Fruit fly (Drosophila melanogaster) whole organism, embryonic: ENCODE results near the gene Dic61B.

ENCODE experiments used
- Atf-2 ChIP-seq: fragments of 200-800 bp; sonication (Bioruptor generic); optimal IDR thresholded peaks from 2 replicates; lab custom pipeline; 2016; ENCODE audit warnings: missing biosample characterization, missing genetic modification characterization
- CG10462 ChIP-seq: fragments of 200-800 bp; sonication (Bioruptor generic); optimal IDR thresholded peaks from 2 replicates; lab custom pipeline; 2016; ENCODE audit warnings: missing biosample characterization, missing genetic modification characterization
- CG10543 ChIP-seq: fragments of 200-800 bp; sonication (Bioruptor generic); optimal IDR thresholded peaks from 3 replicates; lab custom pipeline; 2017; ENCODE audit warnings: missing biosample characterization, mild to moderate bottlenecking, missing genetic modification characterization, moderate library complexity
- CG12219 ChIP-seq: fragments of 200-800 bp; sonication (Bioruptor generic); optimal IDR thresholded peaks from 3 replicates; lab custom pipeline; 2018; ENCODE audit warnings: missing biosample characterization, mild to moderate bottlenecking, missing genetic modification characterization
- CG12391 ChIP-seq: fragments of 200-800 bp; sonication (Bioruptor generic); optimal IDR thresholded peaks from 3 replicates; lab custom pipeline; 2018; ENCODE audit warnings: missing biosample characterization, mild to moderate bottlenecking, missing genetic modification characterization, moderate library complexity
- CG12659 ChIP-seq: fragments of 200-800 bp; sonication (Bioruptor generic); optimal IDR thresholded peaks from 3 replicates; lab custom pipeline; 2017; ENCODE audit warnings: mild to moderate bottlenecking, missing biosample characterization, missing genetic modification reagents, missing genetic modification characterization
- CG13424 ChIP-seq: fragments of 200-800 bp; sonication (Bioruptor generic); optimal IDR thresholded peaks from 2 replicates; lab custom pipeline; 2019; ENCODE audit warnings: missing biosample characterization, mild to moderate bottlenecking, missing genetic modification characterization, moderate library complexity
- CG13775 ChIP-seq: fragments of 200-800 bp; sonication (Bioruptor generic); optimal IDR thresholded peaks from 3 replicates; lab custom pipeline; 2017; ENCODE audit warnings: missing biosample characterization, mild to moderate bottlenecking, missing genetic modification characterization
- CG13894 ChIP-seq: fragments of 200-800 bp; sonication (Bioruptor generic); optimal IDR thresholded peaks from 3 replicates; lab custom pipeline; 2018; ENCODE audit warnings: missing biosample characterization, mild to moderate bottlenecking, missing genetic modification characterization, moderate library complexity
- CG16779 ChIP-seq: fragments of 200-800 bp; sonication (Bioruptor generic); IDR thresholded peaks from 2 replicates; pipeline ENCODE4 v1.3.6; 2022; ENCODE audit warnings: missing biosample characterization, missing genetic modification characterization
- CG16863 ChIP-seq: fragments of 200-800 bp; sonication (Bioruptor generic); optimal IDR thresholded peaks from 3 replicates; lab custom pipeline; 2016; ENCODE audit warnings: missing biosample characterization, missing genetic modification characterization
- CG17328 ChIP-seq: fragments of 200-800 bp; sonication (Bioruptor generic); IDR thresholded peaks from 2 replicates; pipeline ENCODE4 v1.3.6; 2022; ENCODE audit warnings: missing biosample characterization, missing genetic modification characterization
- CG18764 ChIP-seq: fragments of 200-800 bp; sonication (Bioruptor generic); optimal IDR thresholded peaks from 3 replicates; lab custom pipeline; 2016; ENCODE audit warnings: missing biosample characterization, missing genetic modification characterization
- CG3065 ChIP-seq: fragments of 200-800 bp; sonication (Bioruptor generic); optimal IDR thresholded peaks from 2 replicates; lab custom pipeline; 2016; ENCODE audit warnings: missing biosample characterization, missing genetic modification characterization
- CG31388 ChIP-seq: fragments of 200-800 bp; sonication (Bioruptor generic); optimal IDR thresholded peaks from 2 replicates; lab custom pipeline; 2016; ENCODE audit warnings: missing biosample characterization, missing genetic modification characterization
- CG31441 ChIP-seq: fragments of 200-800 bp; sonication (Bioruptor generic); IDR thresholded peaks from 2 replicates; pipeline ENCODE4 v1.3.6; 2022; ENCODE audit warnings: missing biosample characterization, missing genetic modification characterization
- CG32532 ChIP-seq: fragments of 200-800 bp; sonication (Bioruptor generic); IDR thresholded peaks from 2 replicates; pipeline ENCODE4 v1.3.6; 2022; ENCODE audit warnings: missing biosample characterization, missing genetic modification characterization
- CG33557 ChIP-seq: fragments of 200-800 bp; sonication (Bioruptor generic); optimal IDR thresholded peaks from 2 replicates; lab custom pipeline; 2019; ENCODE audit warnings: missing biosample characterization, mild to moderate bottlenecking, missing genetic modification characterization, moderate library complexity
- CG34224 ChIP-seq: fragments of 200-800 bp; sonication (Bioruptor generic); IDR thresholded peaks from 3 replicates; pipeline ENCODE4 v1.3.6; 2022; ENCODE audit warnings: missing biosample characterization, missing genetic modification characterization; ENCODE audit not compliant: partially characterized antibody
- CG4404 ChIP-seq: fragments of 200-800 bp; sonication (Bioruptor generic); IDR thresholded peaks from 2 replicates; pipeline ENCODE4 v1.3.6; 2022; ENCODE audit warnings: missing biosample characterization, missing genetic modification characterization
- CG6854 ChIP-seq: fragments of 200-800 bp; sonication (Bioruptor generic); optimal IDR thresholded peaks from 3 replicates; lab custom pipeline; 2017; ENCODE audit warnings: missing biosample characterization, mild to moderate bottlenecking, missing genetic modification characterization
- CG7556 ChIP-seq: fragments of 200-800 bp; sonication (Bioruptor generic); optimal IDR thresholded peaks from 2 replicates; lab custom pipeline; 2017; ENCODE audit warnings: missing biosample characterization, mild to moderate bottlenecking, missing genetic modification characterization
- CG7745 ChIP-seq: fragments of 200-800 bp; sonication (Bioruptor generic); optimal IDR thresholded peaks from 2 replicates; lab custom pipeline; 2018; ENCODE audit warnings: missing biosample characterization, mild to moderate bottlenecking, missing genetic modification characterization, moderate library complexity
- Dref ChIP-seq: fragments of 200-800 bp; sonication (Bioruptor generic); IDR thresholded peaks from 2 replicates; pipeline ENCODE4 v1.3.6; 2022; ENCODE audit warnings: missing biosample characterization, missing genetic modification characterization
- Eip74EF ChIP-seq, 2 experiments: fragments of 200-800 bp in 1 of 2; fragments of >200 bp in 1 of 2; sonication (Bioruptor generic) in 1 of 2; optimal IDR thresholded peaks; 2 replicates each; lab custom pipeline; 2017 to 2019; ENCODE audit warnings: missing biosample characterization in 2 of 2, missing genetic modification characterization in 2 of 2, mild to moderate bottlenecking in 1 of 2, moderate library complexity in 1 of 2
- Fer3 ChIP-seq: fragments of 200-800 bp; sonication (Bioruptor generic); optimal IDR thresholded peaks from 2 replicates; lab custom pipeline; 2018; ENCODE audit warnings: missing biosample characterization, mild to moderate bottlenecking, missing genetic modification characterization, moderate library complexity
- HLH4C ChIP-seq: fragments of 200-800 bp; sonication (Bioruptor generic); IDR thresholded peaks from 3 replicates; pipeline ENCODE4 v1.3.6; 2022; ENCODE audit warnings: missing biosample characterization, missing genetic modification characterization; ENCODE audit not compliant: partially characterized antibody
- HmgZ ChIP-seq: fragments of 200-800 bp; sonication (Bioruptor generic); optimal IDR thresholded peaks from 2 replicates; lab custom pipeline; 2018; ENCODE audit warnings: missing biosample characterization, mild to moderate bottlenecking, missing genetic modification characterization
- Hr3 ChIP-seq: fragments of 200-800 bp; sonication (Bioruptor generic); optimal IDR thresholded peaks from 3 replicates; lab custom pipeline; 2016; ENCODE audit warnings: missing biosample characterization, missing genetic modification characterization
- Nf-YC ChIP-seq: fragments of 200-800 bp; optimal IDR thresholded peaks from 3 replicates; lab custom pipeline; 2019; ENCODE audit warnings: missing biosample characterization, mild to moderate bottlenecking, missing genetic modification characterization, moderate library complexity
- Oaz ChIP-seq: fragments of 200-800 bp; sonication (Bioruptor generic); IDR thresholded peaks from 2 replicates; pipeline ENCODE4 v1.3.6; 2022; ENCODE audit warnings: missing biosample characterization, missing genetic modification characterization
- TFAM ChIP-seq: fragments of 200-800 bp; sonication (Bioruptor generic); optimal IDR thresholded peaks from 2 replicates; lab custom pipeline; 2017; ENCODE audit warnings: missing biosample characterization, missing genetic modification characterization, inconsistent platforms
- ap ChIP-seq: fragments of 200-800 bp; sonication (Bioruptor generic); IDR thresholded peaks from 2 replicates; pipeline ENCODE4 v1.3.6; 2022; ENCODE audit warnings: missing biosample characterization, missing genetic modification characterization
- bab2 ChIP-seq: fragments of 200-800 bp; sonication (Bioruptor generic); optimal IDR thresholded peaks from 2 replicates; lab custom pipeline; 2016; ENCODE audit warnings: missing biosample characterization, missing genetic modification characterization
- cato ChIP-seq: fragments of 200-800 bp; sonication (Bioruptor generic); optimal IDR thresholded peaks from 2 replicates; lab custom pipeline; 2016; ENCODE audit warnings: missing biosample characterization, missing genetic modification characterization, borderline replicate concordance
- danr ChIP-seq: fragments of 200-800 bp; sonication (Bioruptor generic); IDR thresholded peaks from 2 replicates; pipeline ENCODE4 v1.3.6; 2022; ENCODE audit warnings: missing biosample characterization, missing genetic modification characterization
- dpn ChIP-seq, 2 experiments: fragments of 200-800 bp; sonication (Bioruptor generic); optimal IDR thresholded peaks; 3 replicates each; lab custom pipeline; 2016; ENCODE audit warnings: missing biosample characterization in 2 of 2, missing genetic modification characterization in 2 of 2
- gro ChIP-seq: fragments of 200-800 bp; sonication (Bioruptor generic); optimal IDR thresholded peaks from 2 replicates; lab custom pipeline; 2016; ENCODE audit warnings: missing biosample characterization, missing genetic modification characterization
- inv ChIP-seq: fragments of 200-800 bp; sonication (Bioruptor generic); IDR thresholded peaks from 2 replicates; pipeline ENCODE4 v1.3.6; 2022; ENCODE audit warnings: missing biosample characterization, missing genetic modification characterization; ENCODE audit not compliant: partially characterized antibody
- oc ChIP-seq: fragments of 200-800 bp; sonication (Bioruptor generic); optimal IDR thresholded peaks from 2 replicates; lab custom pipeline; 2018; ENCODE audit warnings: missing biosample characterization, mild to moderate bottlenecking, missing genetic modification characterization, moderate library complexity
- rib ChIP-seq: fragments of 200-800 bp; sonication (Bioruptor generic); IDR thresholded peaks from 2 replicates; pipeline ENCODE4 v1.3.6; 2022; ENCODE audit warnings: missing biosample characterization, missing genetic modification characterization
- schlank ChIP-seq: fragments of 200-800 bp; sonication (Bioruptor generic); optimal IDR thresholded peaks from 2 replicates; lab custom pipeline; 2018; ENCODE audit warnings: missing biosample characterization, mild to moderate bottlenecking, missing genetic modification characterization
- sim ChIP-seq: fragments of 200-800 bp; sonication (Bioruptor generic); IDR thresholded peaks from 2 replicates; pipeline ENCODE4 v1.3.6; 2022; ENCODE audit warnings: missing biosample characterization, missing genetic modification characterization
- sna ChIP-seq: fragments of 200-800 bp; sonication (Bioruptor generic); IDR thresholded peaks from 2 replicates; pipeline ENCODE4 v1.3.6; 2022; ENCODE audit warnings: missing biosample characterization, missing genetic modification characterization; ENCODE audit not compliant: partially characterized antibody
- so ChIP-seq: fragments of 200-800 bp; sonication (Bioruptor generic); IDR thresholded peaks from 3 replicates; pipeline ENCODE4 v1.3.6; 2022; ENCODE audit warnings: missing biosample characterization, missing genetic modification characterization
- sug ChIP-seq: fragments of 200-800 bp; optimal IDR thresholded peaks from 2 replicates; lab custom pipeline; 2019; ENCODE audit warnings: missing biosample characterization, mild to moderate bottlenecking, missing genetic modification characterization, moderate library complexity
- trh ChIP-seq: fragments of 200-800 bp; sonication (Bioruptor generic); optimal IDR thresholded peaks from 2 replicates; lab custom pipeline; 2016; ENCODE audit warnings: missing biosample characterization, missing genetic modification characterization
- vfl ChIP-seq: fragments of 200-800 bp; sonication (Bioruptor generic); optimal IDR thresholded peaks from 2 replicates; lab custom pipeline; 2016; ENCODE audit warnings: missing biosample characterization, missing genetic modification characterization
- zen2 ChIP-seq: fragments of 200-800 bp; sonication (Bioruptor generic); IDR thresholded peaks from 3 replicates; pipeline ENCODE4 v1.3.6; 2022; ENCODE audit warnings: missing biosample characterization, missing genetic modification characterization; ENCODE audit not compliant: partially characterized antibody

The Dic61B gene

DNA sequence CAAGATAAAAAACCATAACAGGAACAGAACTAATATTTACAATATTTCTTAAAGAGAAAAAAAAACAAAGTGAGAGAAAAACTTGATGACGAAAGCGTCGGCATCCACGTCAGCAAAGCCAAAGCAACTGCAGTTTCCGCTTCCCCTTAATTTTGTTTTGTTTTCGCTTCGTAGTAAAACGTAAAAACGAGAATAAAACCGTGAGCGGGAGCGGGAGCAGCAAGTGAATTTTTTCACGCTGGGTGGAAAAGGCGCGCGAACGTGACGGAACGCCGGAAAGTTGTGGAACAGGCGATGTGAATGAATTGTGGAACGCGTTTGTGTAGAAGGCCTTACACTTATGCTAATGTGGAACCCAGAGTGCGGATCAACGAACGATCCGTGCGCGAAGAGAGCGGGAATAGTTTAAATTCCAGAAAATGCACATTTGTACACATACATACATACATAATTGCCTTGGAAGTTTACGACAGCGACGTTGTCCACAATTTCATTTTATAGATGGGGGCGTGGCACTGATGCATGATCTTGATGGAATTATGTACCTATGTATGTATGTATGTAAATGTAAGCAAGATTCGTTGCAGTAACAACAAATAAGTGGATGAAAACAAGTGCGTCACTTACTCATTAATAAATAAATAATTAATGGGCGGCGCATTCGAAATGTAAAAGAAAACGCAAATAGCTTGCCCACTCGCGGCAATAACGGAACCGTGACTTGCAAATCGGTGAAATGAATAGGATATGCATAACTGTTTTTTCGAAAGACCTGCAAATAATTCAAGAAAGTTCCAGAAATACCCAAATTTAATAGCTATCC, 23.9 kb downstream of the Dic61B start (continued):
- TF ChIP-seq Eip74EF (GFP tag; optimal IDR thresholded peaks at IDR 0.05; lab: Kevin White, UChicago) (peak in 1 of 2 experiments; percentile 55), zen2 (GFP tag; lab: Robert Waterston, UW) (peak; percentile 31; the same call in 1 of the 3 replicates), CG12219 (no peak), CG34224 (GFP tag; lab: Robert Waterston, UW) (peak; percentile 40; the same call in 1 of the 3 replicates), CG10462 (no peak), gro (GFP tag; lab: Kevin White, UChicago) (no peak), CG10543 (GFP tag; lab: Kevin White, UChicago) (peak; percentile 28), cato (GFP tag; lab: Kevin White, UChicago) (no peak), rib (GFP tag; lab: Robert Waterston, UW) (no peak), bab2 (GFP tag; lab: Kevin White, UChicago) (no peak), Atf-2 (GFP tag; lab: Kevin White, UChicago) (no peak), CG7556 (GFP tag; lab: Kevin White, UChicago) (no peak), CG13894 (tag; lab: Kevin White, UChicago) (peak; percentile 17), inv (GFP tag; lab: Robert Waterston, UW) (no peak), CG7745 (no peak), HmgZ (no peak), vfl (GFP tag; lab: Kevin White, UChicago) (no peak), CG13775 (GFP tag; lab: Kevin White, UChicago) (no peak), CG18764 (GFP tag; lab: Kevin White, UChicago) (peak; percentile 55), sim (no peak), danr (GFP tag; lab: Robert Waterston, UW) (no peak), CG16863 (GFP tag; lab: Kevin White, UChicago) (no peak), CG12391 (no peak), CG31388 (GFP tag; lab: Kevin White, UChicago) (no peak), trh (GFP tag; lab: Kevin White, UChicago) (no peak), CG31441 (GFP tag; lab: Robert Waterston, UW) (no peak), schlank (tag; lab: Kevin White, UChicago) (no peak), sna (GFP tag; lab: Robert Waterston, UW) (peak; percentile 48; the same call in 1 of the 2 replicates), CG4404 (GFP tag; lab: Robert Waterston, UW) (no peak), CG6854 (GFP tag; lab: Kevin White, UChicago) (no peak), HLH4C (no peak), CG17328 (GFP tag; lab: Robert Waterston, UW) (peak; percentile 14; the same call in 1 of the 2 replicates), so (GFP tag; lab: Robert Waterston, UW) (no peak; the same call in 2 of the 3 replicates), CG12659 (GFP tag; lab: Kevin White, UChicago) (no peak), Dref (GFP tag; lab: Robert Waterston, UW) (no peak), dpn (GFP tag; optimal IDR thresholded peaks at IDR 0.05; lab: Kevin White, UChicago) (no peak), CG16779 (GFP tag; lab: Robert Waterston, UW) (no peak), CG33557 (GFP tag; lab: Kevin White, UChicago) (no peak), Fer3 (no peak), CG32532 (GFP tag; lab: Robert Waterston, UW) (no peak), sug (tag; lab: Kevin White, UChicago) (no peak), Hr3 (GFP tag; lab: Kevin White, UChicago) (no peak), CG13424 (tag; lab: Kevin White, UChicago) (no peak), TFAM (no peak), ap (GFP tag; lab: Robert Waterston, UW) (no peak), Nf-YC (tag; lab: Kevin White, UChicago) (no peak), oc (tag; lab: Kevin White, UChicago) (peak; percentile 71), Oaz (GFP tag; lab: Robert Waterston, UW) (no peak), CG3065 (peak; percentile 93)
